Worm (Caenorhabditis elegans): ENCODE measurements around the gene lst-5.

lst-5 gene

DNA sequence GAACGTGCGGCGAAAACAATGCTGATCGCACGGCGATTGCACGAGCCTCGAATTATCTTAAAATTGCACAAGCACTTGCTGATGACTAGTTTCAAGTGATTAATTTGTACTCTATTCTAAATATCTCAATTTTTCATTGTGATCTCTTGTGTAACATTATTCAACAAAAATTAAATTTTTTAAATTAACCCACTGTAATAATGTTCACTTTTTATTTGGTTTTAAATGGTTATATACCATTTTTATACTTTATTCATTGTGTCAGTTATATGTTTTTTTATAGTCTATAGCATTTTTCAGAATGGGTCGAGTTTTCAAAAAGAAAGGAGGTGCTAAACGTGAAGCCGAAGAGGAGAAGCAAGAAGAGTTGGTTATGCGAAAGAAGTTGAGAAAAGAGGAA is 30.9 kb downstream of the lst-5 start, which contains the start of gene ZK1127.4:
ZK1127.4 (plus strand) TSS at position 301 of the 400 bp plus-strand sequence.
- TF ChIP-seq M03D4.4 (tag; optimal IDR thresholded peaks at IDR 0.05) (no peak), hlh-1 (tag; optimal IDR thresholded peaks at IDR 0.05) (no peak), snpc-4 (tag; optimal IDR thresholded peaks at IDR 0.05) (no peak)

DNA sequence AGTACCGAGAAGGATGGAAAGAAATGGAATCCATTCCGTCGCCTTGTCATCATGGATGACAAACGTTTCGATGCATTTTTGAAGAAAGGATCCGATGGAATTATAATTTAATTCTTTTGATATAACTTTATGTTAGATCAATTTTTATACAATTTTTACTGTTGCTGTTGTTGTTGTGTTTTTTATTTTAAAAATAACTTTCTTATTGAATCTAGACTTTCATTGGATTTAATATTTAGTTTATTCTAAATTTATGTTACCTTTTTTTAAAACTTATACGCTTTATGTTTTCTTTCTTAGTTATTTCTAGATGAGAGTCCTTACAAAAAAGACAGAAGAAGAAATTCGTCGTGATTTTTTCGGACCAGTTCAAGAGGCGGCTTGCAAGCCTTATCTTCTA is 32.3 kb downstream of the lst-5 start, which contains the start of gene ZK1127.3:
ZK1127.3 (plus strand) TSS at position 301 of the 400 bp plus-strand sequence.
- TF ChIP-seq blmp-1 (tag; optimal IDR thresholded peaks at IDR 0.05) (no peak), bed-3 (GFP tag; optimal IDR thresholded peaks at IDR 0.05) (no peak), unc-62 (GFP tag; optimal IDR thresholded peaks at IDR 0.05) (no peak), nhr-2 (tag; optimal IDR thresholded peaks at IDR 0.05) (no peak), sem-2 (GFP tag; optimal IDR thresholded peaks at IDR 0.05) (no peak), drap-1 (GFP tag; optimal IDR thresholded peaks at IDR 0.05) (no peak), hlh-1 (tag; optimal IDR thresholded peaks at IDR 0.05) (no peak), elt-3 (tag; optimal IDR thresholded peaks at IDR 0.05) (no peak), mep-1 (tag; optimal IDR thresholded peaks at IDR 0.05) (no peak), ceh-39 (tag; optimal IDR thresholded peaks at IDR 0.05) (no peak), cnd-1 (tag; optimal IDR thresholded peaks at IDR 0.05) (no peak), flh-1 (GFP tag; optimal IDR thresholded peaks at IDR 0.05) (no peak), nhr-76 (tag; optimal IDR thresholded peaks at IDR 0.05) (no peak), mls-2 (tag; optimal IDR thresholded peaks at IDR 0.05) (no peak), pha-4 (tag; optimal IDR thresholded peaks at IDR 0.05) (no peak), lin-32 (GFP tag; optimal IDR thresholded peaks at IDR 0.05) (no peak), lsy-2 (tag; optimal IDR thresholded peaks at IDR 0.05) (no peak), zip-8 (tag; optimal IDR thresholded peaks at IDR 0.05) (no peak), sptf-1 (tag; optimal IDR thresholded peaks at IDR 0.05) (no peak)

DNA sequence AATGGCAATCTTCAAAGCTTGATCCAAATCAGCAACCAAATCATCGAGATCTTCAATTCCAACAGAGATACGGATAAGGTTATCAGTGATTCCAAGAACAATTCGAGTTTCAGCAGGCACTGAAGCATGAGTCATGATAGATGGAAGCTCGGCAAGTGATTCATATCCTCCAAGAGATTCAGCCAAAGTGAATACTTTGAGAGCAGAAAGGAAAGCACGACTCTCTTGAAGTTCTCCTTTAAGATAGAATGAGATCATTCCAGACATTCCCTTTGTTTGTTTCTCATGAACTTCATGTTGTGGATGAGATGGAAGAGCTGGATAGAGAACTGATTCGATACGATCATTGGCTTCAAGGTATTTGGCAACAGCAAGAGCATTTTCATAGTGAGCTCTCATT is 33.6 kb downstream of the lst-5 start:
- TF ChIP-seq snpc-4 (tag; optimal IDR thresholded peaks at IDR 0.05) = no peak
- TF ChIP-seq flh-1 (GFP tag; optimal IDR thresholded peaks at IDR 0.05) = no peak
- no peak for TF ChIP-seq elt-1 (tag; optimal IDR thresholded peaks at IDR 0.05; ENCODE audit: borderline replicate concordance, insufficient read depth)
- TF ChIP-seq hlh-1 (tag; optimal IDR thresholded peaks at IDR 0.05) = no peak
- no peak for TF ChIP-seq sem-2 (GFP tag; optimal IDR thresholded peaks at IDR 0.05)
- no peak for TF ChIP-seq unc-120 (tag; optimal IDR thresholded peaks at IDR 0.05; ENCODE audit: poor library complexity, severe bottlenecking)
- no peak for TF ChIP-seq nhr-2 (tag; optimal IDR thresholded peaks at IDR 0.05)
- no peak for TF ChIP-seq ceh-39 (tag; optimal IDR thresholded peaks at IDR 0.05)
- TF ChIP-seq nhr-237 (tag; optimal IDR thresholded peaks at IDR 0.05) = no peak
- TF ChIP-seq mls-2 (tag; optimal IDR thresholded peaks at IDR 0.05) = no peak
- TF ChIP-seq nhr-76 (tag; optimal IDR thresholded peaks at IDR 0.05) = no peak
- no peak for TF ChIP-seq mep-1 (tag; optimal IDR thresholded peaks at IDR 0.05)
- TF ChIP-seq M03D4.4 (tag; optimal IDR thresholded peaks at IDR 0.05) = no peak
- TF ChIP-seq bed-3 (GFP tag; optimal IDR thresholded peaks at IDR 0.05) = no peak
- no peak for TF ChIP-seq ces-1 (GFP tag; optimal IDR thresholded peaks at IDR 0.05)
- no peak for TF ChIP-seq lin-13 (tag; optimal IDR thresholded peaks at IDR 0.05)
- no peak for TF ChIP-seq cnd-1 (tag; optimal IDR thresholded peaks at IDR 0.05)
- TF ChIP-seq zip-8 (tag; optimal IDR thresholded peaks at IDR 0.05) = no peak

DNA sequence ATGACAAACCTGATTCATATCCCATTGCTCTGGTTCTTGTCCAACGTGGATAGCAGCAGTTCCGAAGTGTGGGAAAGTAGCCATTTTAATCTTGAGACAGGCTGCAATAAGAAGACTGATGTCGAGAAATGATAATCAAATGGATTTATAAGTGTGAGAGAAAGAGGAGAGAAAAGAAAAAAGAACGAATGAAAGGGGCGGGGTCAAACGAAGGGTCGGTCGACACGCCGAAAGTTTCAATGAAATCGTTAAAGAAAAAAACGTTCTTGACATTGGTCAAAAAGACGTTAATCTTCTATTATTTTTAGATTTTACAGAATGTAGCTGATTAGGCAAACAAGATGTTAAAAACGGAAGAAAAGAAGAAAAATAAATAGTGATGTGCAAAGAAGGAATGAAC is 35.1 kb downstream of the lst-5 start, which contains the start of gene cth-2:
cth-2 (minus strand) TSS at position 101 of the 400 bp plus-strand sequence.
- TF ChIP-seq elt-1 (tag; optimal IDR thresholded peaks at IDR 0.05; ENCODE audit: borderline replicate concordance, insufficient read depth) = no peak
- TF ChIP-seq lin-32 (GFP tag; optimal IDR thresholded peaks at IDR 0.05) = no peak
- no peak for TF ChIP-seq lsy-2 (tag; optimal IDR thresholded peaks at IDR 0.05)
- no peak for TF ChIP-seq ham-2 (GFP tag; optimal IDR thresholded peaks at IDR 0.05)
- TF ChIP-seq sptf-1 (tag; optimal IDR thresholded peaks at IDR 0.05) = no peak
- TF ChIP-seq ceh-39 (tag; optimal IDR thresholded peaks at IDR 0.05) = no peak
- TF ChIP-seq unc-120 (tag; optimal IDR thresholded peaks at IDR 0.05; ENCODE audit: poor library complexity, severe bottlenecking) = no peak
- TF ChIP-seq nhr-76 (tag; optimal IDR thresholded peaks at IDR 0.05) = no peak
- no peak for TF ChIP-seq tbx-8 (GFP tag; optimal IDR thresholded peaks at IDR 0.05)

DNA sequence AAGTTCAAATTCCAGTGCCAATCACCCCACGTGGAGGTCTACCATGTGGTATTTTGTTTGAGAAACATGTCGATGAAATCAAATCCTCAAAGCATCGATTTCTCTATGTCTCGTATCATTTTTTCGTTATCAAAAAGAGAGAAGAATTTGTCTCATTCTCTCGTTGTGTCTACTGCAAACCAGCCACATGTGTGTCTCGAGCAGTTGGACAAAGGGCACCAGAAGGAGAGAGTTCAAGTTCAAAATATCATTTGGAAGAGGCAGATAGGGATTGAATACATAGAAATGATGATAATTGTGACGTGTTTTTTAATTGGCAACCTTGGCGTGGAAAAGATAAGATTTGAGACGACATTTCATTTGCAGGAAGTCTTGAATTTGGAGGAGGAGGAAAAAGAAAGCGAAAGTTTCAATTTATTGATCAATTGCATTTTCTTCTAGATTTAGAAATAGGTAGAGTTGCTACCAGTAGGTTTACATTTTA is 36.6 kb downstream of the lst-5 start:
- TF ChIP-seq pha-4 (tag; optimal IDR thresholded peaks at IDR 0.05) = no peak
- no peak for TF ChIP-seq nhr-2 (tag; optimal IDR thresholded peaks at IDR 0.05)
- no peak for TF ChIP-seq zip-8 (tag; optimal IDR thresholded peaks at IDR 0.05)
- no peak for TF ChIP-seq lin-32 (GFP tag; optimal IDR thresholded peaks at IDR 0.05)
- TF ChIP-seq snpc-4 (tag; optimal IDR thresholded peaks at IDR 0.05) = no peak
- no peak for TF ChIP-seq drap-1 (GFP tag; optimal IDR thresholded peaks at IDR 0.05)
- TF ChIP-seq bed-3 (GFP tag; optimal IDR thresholded peaks at IDR 0.05) = no peak
- TF ChIP-seq blmp-1 (tag; optimal IDR thresholded peaks at IDR 0.05) = peak; percentile 50
- no peak for TF ChIP-seq mep-1 (tag; optimal IDR thresholded peaks at IDR 0.05)
- TF ChIP-seq sptf-1 (tag; optimal IDR thresholded peaks at IDR 0.05) = no peak
- no peak for TF ChIP-seq ceh-39 (tag; optimal IDR thresholded peaks at IDR 0.05)
- no peak for TF ChIP-seq flh-1 (GFP tag; optimal IDR thresholded peaks at IDR 0.05)
- TF ChIP-seq lin-13 (tag; optimal IDR thresholded peaks at IDR 0.05) = no peak
- peak; percentile 8 for TF ChIP-seq unc-62 (GFP tag; optimal IDR thresholded peaks at IDR 0.05)
- TF ChIP-seq unc-39 (tag; optimal IDR thresholded peaks at IDR 0.05) = no peak
- TF ChIP-seq nhr-237 (tag; optimal IDR thresholded peaks at IDR 0.05) = no peak
- no peak for TF ChIP-seq elt-3 (tag; optimal IDR thresholded peaks at IDR 0.05)
- no peak for TF ChIP-seq ceh-43 (GFP tag; optimal IDR thresholded peaks at IDR 0.05)
- TF ChIP-seq unc-120 (tag; optimal IDR thresholded peaks at IDR 0.05; ENCODE audit: poor library complexity, severe bottlenecking) = no peak
- TF ChIP-seq tbx-8 (GFP tag; optimal IDR thresholded peaks at IDR 0.05) = no peak
- TF ChIP-seq hlh-1 (tag; optimal IDR thresholded peaks at IDR 0.05) = peak; percentile 18

Data from whole organism, mixed stage, embryonic.